Worm (Caenorhabditis elegans) whole organism, late embryonic: ENCODE data around the gene H35N09.2.

ENCODE experiments used
- ceh-45 ChIP-seq: fragments of 200-800 bp; sonication (Bioruptor generic); IDR thresholded peaks from 2 replicates; pipeline ENCODE4 v1.3.6; 2022; ENCODE audit warnings: missing genetic modification reagents, missing genetic modification characterization, missing compliant biosample characterization
- pha-4 ChIP-seq: fragments of 150-350 bp; optimal IDR thresholded peaks from 2 replicates; lab custom pipeline; 2018; ENCODE audit warnings: missing biosample characterization, missing genetic modification reagents, missing genetic modification characterization
- pqm-1 ChIP-seq: sonication (generic microtip); optimal IDR thresholded peaks from 2 replicates; lab custom pipeline; 2016; ENCODE audit warnings: missing genetic modification characterization, missing compliant biosample characterization

DNA sequence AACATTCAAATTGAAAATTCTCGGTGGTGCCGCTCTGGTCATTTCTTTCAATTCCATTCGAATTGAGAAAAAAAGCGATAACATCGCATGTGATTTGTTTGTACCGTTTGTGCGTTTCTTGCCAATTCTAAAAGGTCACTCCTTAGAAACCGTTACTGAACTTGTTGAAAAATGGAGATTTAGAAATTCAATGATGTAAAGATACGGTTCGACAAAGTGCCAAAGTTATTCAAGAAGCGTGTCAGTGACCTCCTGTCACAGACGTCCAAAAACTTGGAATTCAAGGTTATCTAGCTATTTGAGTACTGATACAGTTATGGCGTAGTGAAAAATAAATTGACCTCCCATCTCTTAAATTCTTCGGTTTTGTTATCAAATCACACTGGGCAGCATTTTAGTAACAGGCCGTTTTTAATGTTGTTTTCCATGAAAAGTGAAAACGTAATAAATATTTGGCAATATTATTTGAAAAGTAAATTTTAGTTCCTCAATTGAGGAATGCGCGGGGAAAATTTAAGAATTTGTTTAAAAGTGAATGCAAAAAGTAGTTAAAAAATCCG, 20.0 kb downstream of the H35N09.2 start:
- TF ChIP-seq ceh-45 = no peak
- TF ChIP-seq pha-4 (tag; lab: Kevin White, UChicago) = no peak
- no peak for TF ChIP-seq pqm-1 (tag; lab: Kevin White, UChicago)
